Worm (Caenorhabditis elegans) whole organism, L3 larva: ENCODE measurements around the gene F57G4.10.

Experiments used
- R02D3.7 ChIP-seq: fragments of 150-350 bp; optimal IDR thresholded peaks from 2 replicates; lab custom pipeline; 2014; ENCODE audit warnings: missing biosample characterization, missing genetic modification characterization
- ZK546.5 ChIP-seq: sonication (generic microtip); optimal IDR thresholded peaks from 2 replicates; lab custom pipeline; 2017; ENCODE audit warnings: missing biosample characterization, missing genetic modification characterization
- aly-2 ChIP-seq: fragments of 150-350 bp; optimal IDR thresholded peaks from 2 replicates; lab custom pipeline; 2014; ENCODE audit warnings: missing biosample characterization, missing genetic modification characterization
- ama-1 ChIP-seq: fragments of 150-350 bp; optimal IDR thresholded peaks from 2 replicates; lab custom pipeline; 2018
- ceh-16 ChIP-seq: sonication (generic microtip); optimal IDR thresholded peaks from 2 replicates; lab custom pipeline; 2017; ENCODE audit warnings: missing biosample characterization, missing genetic modification characterization
- ceh-28 ChIP-seq: fragments of 150-350 bp; optimal IDR thresholded peaks from 2 replicates; lab custom pipeline; 2014; ENCODE audit warnings: missing biosample characterization, missing genetic modification reagents, missing genetic modification characterization
- ceh-82 ChIP-seq: fragments of 150-350 bp; optimal IDR thresholded peaks from 2 replicates; lab custom pipeline; 2014; ENCODE audit warnings: missing biosample characterization, missing genetic modification characterization
- ceh-9 ChIP-seq: sonication (generic microtip); optimal IDR thresholded peaks from 2 replicates; lab custom pipeline; 2018; ENCODE audit warnings: missing biosample characterization, missing genetic modification characterization
- daf-12 ChIP-seq: fragments of 150-350 bp; optimal IDR thresholded peaks from 2 replicates; lab custom pipeline; 2014; ENCODE audit warnings: missing biosample characterization, missing genetic modification reagents, missing genetic modification characterization
- egl-27 ChIP-seq: sonication (generic microtip); optimal IDR thresholded peaks from 4 replicates; lab custom pipeline; 2017; ENCODE audit warnings: missing biosample characterization, missing genetic modification reagents, missing genetic modification characterization
- egl-5 ChIP-seq: fragments of 150-350 bp; optimal IDR thresholded peaks from 2 replicates; lab custom pipeline; 2017; ENCODE audit warnings: missing biosample characterization, missing genetic modification reagents, missing genetic modification characterization, inconsistent platforms
- elt-1 ChIP-seq: fragments of 150-350 bp; optimal IDR thresholded peaks from 2 replicates; lab custom pipeline; 2014; ENCODE audit warnings: missing biosample characterization, missing genetic modification characterization
- elt-2 ChIP-seq: sonication (generic microtip); optimal IDR thresholded peaks from 2 replicates; lab custom pipeline; 2016; ENCODE audit warnings: missing genetic modification reagents, mild to moderate bottlenecking, missing genetic modification characterization, missing compliant biosample characterization
- elt-3 ChIP-seq, 3 experiments: fragments of 150-350 bp in 1 of 3; sonication (generic microtip) in 2 of 3; optimal IDR thresholded peaks; 2 replicates in 2 of 3; 4 replicates in 1 of 3; lab custom pipeline; 2014 to 2017; ENCODE audit warnings: missing biosample characterization in 3 of 3, missing genetic modification characterization in 3 of 3
- eor-1 ChIP-seq, 2 experiments: fragments of 150-350 bp; optimal IDR thresholded peaks; 2 replicates each; lab custom pipeline; 2014 to 2018; ENCODE audit warnings: missing biosample characterization in 2 of 2, missing genetic modification characterization in 2 of 2
- fkh-10 ChIP-seq: sonication (generic microtip); optimal IDR thresholded peaks from 2 replicates; lab custom pipeline; 2017; ENCODE audit warnings: missing biosample characterization, missing genetic modification reagents, missing genetic modification characterization
- fos-1 ChIP-seq: fragments of 150-350 bp; optimal IDR thresholded peaks from 2 replicates; lab custom pipeline; 2014; ENCODE audit warnings: missing biosample characterization, missing genetic modification characterization
- hmg-11 ChIP-seq: sonication (generic microtip); optimal IDR thresholded peaks from 2 replicates; lab custom pipeline; 2016; ENCODE audit warnings: missing genetic modification characterization, missing compliant biosample characterization
- jun-1 ChIP-seq: fragments of 150-350 bp; optimal IDR thresholded peaks from 2 replicates; lab custom pipeline; 2014; ENCODE audit warnings: missing biosample characterization, missing genetic modification reagents, missing genetic modification characterization
- lin-15B ChIP-seq: fragments of 150-350 bp; optimal IDR thresholded peaks from 2 replicates; lab custom pipeline; 2014; ENCODE audit warnings: missing biosample characterization, missing genetic modification characterization
- lsy-12 ChIP-seq: sonication (generic microtip); optimal IDR thresholded peaks from 2 replicates; lab custom pipeline; 2016; ENCODE audit warnings: mild to moderate bottlenecking, missing genetic modification characterization, missing compliant biosample characterization
- mdl-1 ChIP-seq: fragments of 150-350 bp; optimal IDR thresholded peaks from 2 replicates; lab custom pipeline; 2014; ENCODE audit warnings: missing biosample characterization, missing genetic modification characterization
- mml-1 ChIP-seq: fragments of 150-350 bp; sonication (generic microtip); optimal IDR thresholded peaks from 3 replicates; lab custom pipeline; 2014; ENCODE audit warnings: missing biosample characterization, missing genetic modification characterization
- nhr-11 ChIP-seq: fragments of 150-350 bp; optimal IDR thresholded peaks from 2 replicates; lab custom pipeline; 2014; ENCODE audit warnings: missing biosample characterization, missing genetic modification characterization
- nhr-12 ChIP-seq: fragments of 150-350 bp; optimal IDR thresholded peaks from 2 replicates; lab custom pipeline; 2014; ENCODE audit warnings: missing biosample characterization, missing genetic modification characterization
- nhr-23 ChIP-seq: fragments of 150-350 bp; optimal IDR thresholded peaks from 2 replicates; lab custom pipeline; 2014; ENCODE audit warnings: missing biosample characterization, missing genetic modification reagents, missing genetic modification characterization
- nhr-28 ChIP-seq: fragments of 150-350 bp; optimal IDR thresholded peaks from 2 replicates; lab custom pipeline; 2014; ENCODE audit warnings: missing biosample characterization, missing genetic modification characterization
- nhr-43 ChIP-seq: sonication (generic microtip); optimal IDR thresholded peaks from 2 replicates; lab custom pipeline; 2016; ENCODE audit warnings: mild to moderate bottlenecking, missing genetic modification characterization, missing compliant biosample characterization; ENCODE audit not compliant: poor library complexity, severe bottlenecking
- nhr-76 ChIP-seq: fragments of 150-350 bp; sonication (generic microtip); optimal IDR thresholded peaks from 5 replicates; lab custom pipeline; 2014; ENCODE audit warnings: missing biosample characterization, missing genetic modification characterization
- nhr-77 ChIP-seq: fragments of 150-350 bp; optimal IDR thresholded peaks from 2 replicates; lab custom pipeline; 2014; ENCODE audit warnings: missing biosample characterization, missing genetic modification characterization
- pha-4 ChIP-seq: fragments of 150-350 bp; optimal IDR thresholded peaks from 2 replicates; lab custom pipeline; 2014; ENCODE audit warnings: missing biosample characterization, missing genetic modification reagents, missing genetic modification characterization
- pqm-1 ChIP-seq: fragments of 150-350 bp; optimal IDR thresholded peaks from 2 replicates; lab custom pipeline; 2017; ENCODE audit warnings: missing biosample characterization, missing genetic modification characterization, inconsistent platforms
- sea-2 ChIP-seq: fragments of 150-350 bp; sonication (generic microtip); optimal IDR thresholded peaks from 4 replicates; lab custom pipeline; 2014; ENCODE audit warnings: missing biosample characterization, missing genetic modification reagents, missing genetic modification characterization
- snpc-4 ChIP-seq: fragments of 150-350 bp; optimal IDR thresholded peaks from 2 replicates; lab custom pipeline; 2014; ENCODE audit warnings: missing biosample characterization, missing genetic modification characterization
- tbx-2 ChIP-seq: sonication (generic microtip); optimal IDR thresholded peaks from 2 replicates; lab custom pipeline; 2016; ENCODE audit warnings: mild to moderate bottlenecking, missing genetic modification characterization, missing compliant biosample characterization
- unc-39 ChIP-seq: sonication (generic microtip); optimal IDR thresholded peaks from 4 replicates; lab custom pipeline; 2017; ENCODE audit warnings: missing biosample characterization, missing genetic modification characterization
- unc-62 ChIP-seq: fragments of 150-350 bp; sonication (generic microtip); optimal IDR thresholded peaks from 4 replicates; lab custom pipeline; 2014; ENCODE audit warnings: missing biosample characterization, missing genetic modification reagents, missing genetic modification characterization
- zag-1 ChIP-seq: fragments of 150-350 bp; optimal IDR thresholded peaks from 2 replicates; lab custom pipeline; 2014; ENCODE audit warnings: missing biosample characterization, missing genetic modification characterization
- ztf-11 ChIP-seq: fragments of 150-350 bp; optimal IDR thresholded peaks from 2 replicates; lab custom pipeline; 2014; ENCODE audit warnings: missing biosample characterization, missing genetic modification characterization
- ztf-4 ChIP-seq: fragments of 150-350 bp; optimal IDR thresholded peaks from 2 replicates; lab custom pipeline; 2014; ENCODE audit warnings: missing biosample characterization, missing genetic modification characterization

F57G4.10 gene

DNA sequence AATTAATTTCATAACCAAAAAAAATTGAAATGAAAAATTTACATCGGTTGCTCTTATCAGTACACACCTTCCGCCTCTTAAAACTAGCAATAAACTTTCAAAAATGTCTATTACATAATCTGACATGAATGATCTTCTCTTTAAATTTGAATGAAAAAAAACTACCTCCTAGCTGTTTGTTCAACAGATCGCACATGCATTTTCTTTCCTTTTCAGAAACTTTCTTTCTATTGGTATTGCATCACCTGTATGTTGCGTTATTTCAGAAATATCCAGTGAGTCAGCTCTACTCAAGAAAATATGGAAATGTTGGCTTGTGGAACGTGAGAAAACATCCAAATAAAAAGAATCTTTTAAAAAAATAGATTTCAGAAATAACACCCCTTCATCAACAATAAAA is 5.4 kb upstream of the F57G4.10 start, which contains the start of gene F57G4.1:
F57G4.1 (plus strand) TSS at position 301 of the 400 bp plus-strand sequence.
- TF ChIP-seq lsy-12 (tag; lab: Kevin White, UChicago), result no peak
- TF ChIP-seq mml-1 (tag; lab: Kevin White, UChicago), result no peak
- no peak for TF ChIP-seq elt-1
- no peak for TF ChIP-seq aly-2 (tag; lab: Kevin White, UChicago)
- TF ChIP-seq lin-15B, result no peak
- TF ChIP-seq hmg-11 (tag; lab: Kevin White, UChicago), result no peak
- TF ChIP-seq ceh-16 (tag; lab: Kevin White, UChicago), result no peak
- TF ChIP-seq elt-2 (tag; lab: Kevin White, UChicago), result no peak
- no peak for TF ChIP-seq pqm-1 (tag; lab: Kevin White, UChicago)
- TF ChIP-seq unc-39, result no peak
- no peak for TF ChIP-seq nhr-76 (tag; lab: Kevin White, UChicago)
- TF ChIP-seq sea-2 (GFP tag; lab: Kevin White, UChicago), result no peak
- no peak for TF ChIP-seq nhr-77 (tag; lab: Kevin White, UChicago)
- TF ChIP-seq nhr-12 (tag; lab: Kevin White, UChicago), result no peak
- no peak for TF ChIP-seq eor-1 (tag; optimal IDR thresholded peaks at IDR 0.05; lab: Kevin White, UChicago)
- no peak for TF ChIP-seq mdl-1 (tag; lab: Kevin White, UChicago)
- no peak for TF ChIP-seq unc-62
- no peak for TF ChIP-seq ztf-4

DNA sequence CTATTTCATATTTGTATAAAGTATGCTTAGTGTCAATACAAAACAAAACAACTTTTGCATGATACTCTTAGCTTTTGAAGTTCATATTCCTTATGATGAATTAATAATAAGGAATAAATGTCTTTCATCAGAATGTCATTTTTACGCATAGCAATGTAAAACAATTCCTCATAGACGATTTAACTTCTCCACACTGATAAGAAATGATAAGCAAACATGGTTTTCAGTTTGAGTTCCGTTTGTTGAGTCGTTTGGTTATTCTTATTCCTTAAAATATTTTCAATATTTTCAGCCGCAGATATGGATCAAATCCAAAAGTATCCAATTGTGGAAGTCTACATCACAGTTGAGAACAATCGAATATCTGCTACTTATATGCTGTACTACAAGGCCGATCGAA is 3.8 kb upstream of the F57G4.10 start, which contains the start of gene F57G4.11:
F57G4.11 (plus strand) TSS at position 301 of the 400 bp plus-strand sequence.
- TF ChIP-seq nhr-11 (no peak), zag-1 (tag; lab: Kevin White, UChicago) (no peak), mdl-1 (tag; lab: Kevin White, UChicago) (no peak), elt-2 (tag; lab: Kevin White, UChicago) (no peak), nhr-43 (no peak), ama-1 (lab: Kevin White, UChicago) (no peak), nhr-76 (tag; lab: Kevin White, UChicago) (no peak), egl-27 (tag; lab: Kevin White, UChicago) (no peak), ceh-28 (tag; lab: Kevin White, UChicago) (no peak), ceh-16 (tag; lab: Kevin White, UChicago) (no peak)

DNA sequence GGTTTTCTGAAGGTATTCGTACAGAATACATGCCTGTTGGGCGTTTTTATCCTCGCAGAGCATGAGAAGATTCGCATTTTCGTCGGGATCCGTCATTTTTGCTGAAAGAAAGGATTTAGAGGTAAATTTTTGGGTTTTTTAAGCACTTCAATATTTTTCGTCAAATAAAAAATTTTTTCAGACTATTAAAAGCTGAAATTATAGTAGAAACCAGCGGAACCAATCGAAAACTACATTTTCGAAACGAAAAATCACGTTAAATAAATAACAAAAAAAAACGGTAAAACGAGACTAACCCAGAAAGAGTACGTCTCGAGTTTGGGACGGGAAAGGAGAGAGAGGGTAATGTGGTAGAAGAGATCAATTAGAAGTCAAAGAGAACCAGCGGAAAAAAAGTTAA is 21.8 kb downstream of the F57G4.10 start, which contains the start of gene fbxa-192:
fbxa-192 (minus strand) TSS at position 101 of the 400 bp plus-strand sequence.
- TF ChIP-seq elt-3 (tag; optimal IDR thresholded peaks at IDR 0.05; lab: Kevin White, UChicago) (no peak), ama-1 (lab: Kevin White, UChicago) (no peak), pha-4 (tag; lab: Kevin White, UChicago) (no peak), nhr-76 (tag; lab: Kevin White, UChicago) (no peak), daf-12 (tag; lab: Kevin White, UChicago) (no peak), zag-1 (tag; lab: Kevin White, UChicago) (no peak)

DNA sequence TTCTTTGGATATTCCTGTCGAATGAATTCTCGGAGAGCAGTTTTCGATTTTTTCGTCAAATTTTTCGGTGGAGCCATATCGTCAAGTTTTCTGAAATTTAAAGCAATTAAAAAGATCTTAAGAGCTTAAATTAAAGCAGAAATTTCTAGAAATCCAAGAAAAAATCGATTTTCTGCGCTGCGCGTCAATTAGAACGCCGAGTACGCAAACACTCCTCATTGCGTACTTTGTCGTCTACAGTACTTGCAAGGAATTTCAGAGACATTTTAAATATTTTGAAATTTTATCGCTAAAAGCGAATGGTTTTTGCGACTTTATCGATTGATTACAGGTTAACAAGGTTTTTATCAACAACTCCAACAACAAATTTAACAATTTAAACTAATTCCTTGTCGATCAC is 26.5 kb downstream of the F57G4.10 start:
- TF ChIP-seq nhr-77 (tag; lab: Kevin White, UChicago), result no peak
- TF ChIP-seq ztf-4, result no peak
- TF ChIP-seq elt-3 (tag; optimal IDR thresholded peaks at IDR 0.05; lab: Kevin White, UChicago), result no peak
- no peak for TF ChIP-seq ceh-9 (tag; lab: Kevin White, UChicago)
- TF ChIP-seq tbx-2 (tag; lab: Kevin White, UChicago), result no peak
- TF ChIP-seq nhr-76 (tag; lab: Kevin White, UChicago), result no peak
- no peak for TF ChIP-seq ztf-11
- no peak for TF ChIP-seq lsy-12 (tag; lab: Kevin White, UChicago)
- no peak for TF ChIP-seq unc-62

DNA sequence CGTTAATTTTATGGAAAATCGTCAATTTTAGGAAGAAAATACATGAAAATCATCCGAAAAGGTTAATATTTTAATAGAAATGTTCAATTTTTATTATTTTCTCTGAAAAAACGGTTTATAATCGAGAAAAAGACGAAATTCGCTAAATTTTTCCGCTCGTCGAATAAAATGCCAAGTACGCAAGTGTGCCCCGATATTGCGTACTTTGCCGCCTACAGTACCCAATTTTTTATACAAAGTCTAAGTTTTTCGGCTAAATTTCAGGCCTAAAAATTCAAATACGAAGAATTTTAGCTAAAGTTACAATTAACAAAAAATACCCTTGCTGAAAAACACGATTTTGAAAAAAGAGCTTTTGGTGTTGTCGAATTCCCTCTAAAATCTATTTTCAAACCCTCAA is 30.2 kb downstream of the F57G4.10 start:
- TF ChIP-seq pha-4 (tag; lab: Kevin White, UChicago) (no peak), nhr-28 (tag; lab: Kevin White, UChicago) (no peak), elt-1 (no peak), lin-15B (no peak), eor-1 (tag; optimal IDR thresholded peaks at IDR 0.05; lab: Kevin White, UChicago) (no peak)

DNA sequence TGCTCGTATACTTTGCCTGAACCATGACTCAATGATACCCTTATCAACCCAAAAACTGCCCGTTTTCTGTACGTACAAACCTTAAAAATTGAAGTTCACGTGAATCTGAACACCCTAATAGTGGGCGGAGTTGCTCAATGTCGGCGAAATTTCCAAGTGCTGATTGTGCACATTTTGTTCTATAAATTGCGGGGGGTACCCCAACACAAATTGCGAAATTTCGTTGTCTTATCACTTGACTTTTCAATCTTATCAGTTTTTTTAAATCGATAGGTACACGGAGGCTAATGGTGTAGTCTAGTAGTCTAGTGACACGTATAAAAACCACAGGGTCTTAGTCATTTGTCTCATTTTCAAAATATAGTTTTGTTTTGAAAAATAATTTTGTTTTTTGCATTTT is 30.6 kb downstream of the F57G4.10 start, which contains the start of gene fbxa-108:
fbxa-108 (minus strand) TSS at position 158 of the 400 bp plus-strand sequence.
- TF ChIP-seq elt-1, result no peak
- TF ChIP-seq R02D3.7 (tag; lab: Kevin White, UChicago), result no peak
- TF ChIP-seq tbx-2 (tag; lab: Kevin White, UChicago), result no peak
- TF ChIP-seq ceh-28 (tag; lab: Kevin White, UChicago), result peak; percentile 60
- no peak for TF ChIP-seq unc-62
- TF ChIP-seq sea-2 (GFP tag; lab: Kevin White, UChicago), result no peak
- TF ChIP-seq lin-15B, result no peak
- no peak for TF ChIP-seq ZK546.5 (tag; lab: Kevin White, UChicago)
- TF ChIP-seq jun-1 (tag; lab: Kevin White, UChicago), result peak; percentile 87
- peak; percentile 14 for TF ChIP-seq snpc-4
- peak; percentile 100 for TF ChIP-seq elt-2 (tag; lab: Kevin White, UChicago)
- TF ChIP-seq nhr-43, result no peak
- no peak for TF ChIP-seq ztf-4
- no peak for TF ChIP-seq ceh-82 (tag; lab: Kevin White, UChicago)
- no peak for TF ChIP-seq nhr-23 (tag; lab: Kevin White, UChicago)
- TF ChIP-seq lsy-12 (tag; lab: Kevin White, UChicago), result no peak
- TF ChIP-seq fos-1 (tag; lab: Kevin White, UChicago), result no peak
- TF ChIP-seq pqm-1 (tag; lab: Kevin White, UChicago), result peak; percentile 99
- no peak for TF ChIP-seq mdl-1 (tag; lab: Kevin White, UChicago)
- TF ChIP-seq fkh-10 (GFP tag; lab: Kevin White, UChicago), result no peak
- peak; percentile 71 for TF ChIP-seq pha-4 (tag; lab: Kevin White, UChicago)
- TF ChIP-seq ama-1 (lab: Kevin White, UChicago), result no peak
- no peak for TF ChIP-seq hmg-11 (tag; lab: Kevin White, UChicago)
- TF ChIP-seq egl-5, result no peak
